Fruit fly (Drosophila melanogaster): ENCODE data around the gene CG32100.
A peak's percentile ranks its signal among the peaks of the same experiment; 100 is the strongest.

The CG32100 gene

dm6 chr3L:12223635-12224016 lies 43.7 kb upstream of the CG32100 start (continued):
- TF ChIP-seq row (GFP tag; IDR thresholded peaks at IDR 0.05) (peak; percentile 27; the same call in 1 of the 3 replicates), danr (GFP tag; IDR thresholded peaks at IDR 0.05) (0 out of 2 replicates have a peak, but pooled peaks have one; percentile 11), Lpt (GFP tag; optimal IDR thresholded peaks at IDR 0.05) (no peak), Dp (GFP tag; optimal IDR thresholded peaks at IDR 0.05) (no peak), CG2678 (tag; optimal IDR thresholded peaks at IDR 0.05) (peak; percentile 11), CG8359 (GFP tag; optimal IDR thresholded peaks at IDR 0.05; ENCODE audit: borderline replicate concordance) (no peak), CG15269 (tag; optimal IDR thresholded peaks at IDR 0.05) (peak; percentile 9), ase (GFP tag; IDR thresholded peaks at IDR 0.05) (0 out of 3 replicates have a peak, but pooled peaks have one; percentile 4), pfk (GFP tag; optimal IDR thresholded peaks at IDR 0.05) (no peak), dysf (GFP tag; IDR thresholded peaks at IDR 0.05) (0 out of 3 replicates have a peak, but pooled peaks have one; percentile 37), dmrt99B (tag; optimal IDR thresholded peaks at IDR 0.05) (peak; percentile 23), CG34224 (GFP tag; IDR thresholded peaks at IDR 0.05; ENCODE audit: partially characterized antibody) (no peak), CG3281 (GFP tag; optimal IDR thresholded peaks at IDR 0.05) (peak; percentile 22), otp (GFP tag; IDR thresholded peaks at IDR 0.05) (no peak), CG11504 (tag; optimal IDR thresholded peaks at IDR 0.05) (peak; percentile 34), CG11695 (GFP tag; IDR thresholded peaks at IDR 0.05) (peak; percentile 36; the same call in 1 of the 3 replicates), Sox100B (GFP tag; optimal IDR thresholded peaks at IDR 0.05) (peak; percentile 28)

- no peak for TF ChIP-seq CG4328 (GFP tag; optimal IDR thresholded peaks at IDR 0.05)
- TF ChIP-seq Hand (GFP tag; optimal IDR thresholded peaks at IDR 0.05) = no peak
- peak; percentile 87 for TF ChIP-seq CG8281 (tag; optimal IDR thresholded peaks at IDR 0.05)
- TF ChIP-seq dpn (GFP tag; optimal IDR thresholded peaks at IDR 0.05) = no peak
- no peak for TF ChIP-seq CG13424 (tag; optimal IDR thresholded peaks at IDR 0.05)
- TF ChIP-seq pb (GFP tag; optimal IDR thresholded peaks at IDR 0.05) = no peak
- no peak for TF ChIP-seq Bteb2 (GFP tag; optimal IDR thresholded peaks at IDR 0.05)
- TF ChIP-seq CG13123 (GFP tag; optimal IDR thresholded peaks at IDR 0.05) = no peak
- TF ChIP-seq Ets65A (GFP tag) = peak; percentile 84
Observed at dm6 chr3L:12227219-12227618, 40.1 kb upstream of the CG32100 start.

dm6 chr3L:12258698-12259097 lies 8.6 kb upstream of the CG32100 start:
- TF ChIP-seq Bdp1 (GFP tag; optimal IDR thresholded peaks at IDR 0.05) (no peak), CG15479 (GFP tag; optimal IDR thresholded peaks at IDR 0.05) (no peak), CG32532 (GFP tag; IDR thresholded peaks at IDR 0.05) (0 out of 2 replicates have a peak, but pooled peaks have one; percentile 10), Rfx (GFP tag; IDR thresholded peaks at IDR 0.05) (0 out of 2 replicates have a peak, but pooled peaks have one; percentile 17), Myb (GFP tag; optimal IDR thresholded peaks at IDR 0.05) (no peak), CG31365 (tag; optimal IDR thresholded peaks at IDR 0.05) (no peak), mirr (GFP tag; optimal IDR thresholded peaks at IDR 0.05) (peak; percentile 84), sd (tag; optimal IDR thresholded peaks at IDR 0.05) (peak; percentile 97), CG7928 (GFP tag; optimal IDR thresholded peaks at IDR 0.05) (no peak), gcm2 (GFP tag; optimal IDR thresholded peaks at IDR 0.05) (no peak), GATAe (GFP tag; conservative IDR thresholded peaks at IDR 0.05) (peak; percentile 91), CG8290 (GFP tag; optimal IDR thresholded peaks at IDR 0.05) (no peak), CG8290 (tag; optimal IDR thresholded peaks at IDR 0.05) (peak in 1 of 2 experiments; percentile 43), HmgZ (tag; optimal IDR thresholded peaks at IDR 0.05) (peak; percentile 40), CG14014 (GFP tag; IDR thresholded peaks at IDR 0.05) (0 out of 2 replicates have a peak, but pooled peaks have one; percentile 7), CG6175 (GFP tag; IDR thresholded peaks at IDR 0.05) (peak; percentile 74; the same call in 2 of the 3 replicates), CG11085 (GFP tag; IDR thresholded peaks at IDR 0.05) (no peak), Bgb (GFP tag; IDR thresholded peaks at IDR 0.05; ENCODE audit: partially characterized antibody) (peak; percentile 25; the same call in 1 of the 2 replicates), Hr78 (GFP tag; optimal IDR thresholded peaks at IDR 0.05) (peak in 1 of 2 experiments; percentile 17), grn (GFP tag; optimal IDR thresholded peaks at IDR 0.05) (peak; percentile 98), croc (GFP tag; conservative IDR thresholded peaks at IDR 0.05) (no peak), nom (GFP tag; optimal IDR thresholded peaks at IDR 0.05) (no peak), chinmo (GFP tag; IDR thresholded peaks at IDR 0.05; ENCODE audit: partially characterized antibody) (0 out of 4 replicates have a peak, but pooled peaks have one; percentile 79)

Data from whole organism, embryonic.